Worm (Caenorhabditis elegans): Measurements from ENCODE around the gene H10D18.5.

The H10D18.5 gene

ce11 chrV:3857778-3858177 is 26.3 kb upstream of the H10D18.5 start, which contains the start of gene nhr-188:
Gene nhr-188 (minus strand): TSS chrV:3857861.
- no peak for TF ChIP-seq tbx-7 (tag; optimal IDR thresholded peaks at IDR 0.05)
- no peak for TF ChIP-seq ama-1 (optimal IDR thresholded peaks at IDR 0.05)
- TF ChIP-seq gmeb-2 (tag; optimal IDR thresholded peaks at IDR 0.05), result no peak
- no peak for TF ChIP-seq lin-11 (tag; optimal IDR thresholded peaks at IDR 0.05)
- no peak for TF ChIP-seq C38D4.7 (GFP tag; optimal IDR thresholded peaks at IDR 0.05)
- no peak for TF ChIP-seq K09A11.1 (tag; optimal IDR thresholded peaks at IDR 0.05; ENCODE audit: insufficient read depth)
- TF ChIP-seq fkh-6 (tag; optimal IDR thresholded peaks at IDR 0.05), result no peak
- TF ChIP-seq mec-3 (tag; optimal IDR thresholded peaks at IDR 0.05; ENCODE audit: borderline replicate concordance), result no peak
- TF ChIP-seq ceh-30 (tag; optimal IDR thresholded peaks at IDR 0.05), result no peak
- no peak for TF ChIP-seq ref-2 (tag; optimal IDR thresholded peaks at IDR 0.05)
- TF ChIP-seq pros-1 (tag; optimal IDR thresholded peaks at IDR 0.05), result no peak
- TF ChIP-seq unc-86 (tag; optimal IDR thresholded peaks at IDR 0.05), result no peak
- TF ChIP-seq Y22D7AL.16 (tag; optimal IDR thresholded peaks at IDR 0.05), result no peak
- TF ChIP-seq fax-1 (tag; optimal IDR thresholded peaks at IDR 0.05), result no peak
- TF ChIP-seq ahr-1 (tag; optimal IDR thresholded peaks at IDR 0.05), result no peak
- TF ChIP-seq madf-2 (tag; optimal IDR thresholded peaks at IDR 0.05), result no peak

- TF ChIP-seq ets-4 (tag; optimal IDR thresholded peaks at IDR 0.05) (no peak), ceh-6 (GFP tag; optimal IDR thresholded peaks at IDR 0.05) (no peak), ceh-30 (tag; optimal IDR thresholded peaks at IDR 0.05) (no peak), tbx-2 (tag; optimal IDR thresholded peaks at IDR 0.05) (no peak), hlh-13 (GFP tag; optimal IDR thresholded peaks at IDR 0.05) (no peak), T23F11.4 (GFP tag; optimal IDR thresholded peaks at IDR 0.05) (no peak), ama-1 (optimal IDR thresholded peaks at IDR 0.05) (no peak), elt-2 (tag; optimal IDR thresholded peaks at IDR 0.05) (no peak), madf-2 (tag; optimal IDR thresholded peaks at IDR 0.05) (no peak), ceh-31 (tag; optimal IDR thresholded peaks at IDR 0.05) (no peak), ceh-45 (GFP tag; IDR thresholded peaks at IDR 0.05) (no peak), syd-9 (tag; optimal IDR thresholded peaks at IDR 0.05) (no peak), sox-4 (tag; optimal IDR thresholded peaks at IDR 0.05) (no peak)
Measured at ce11 chrV:3855916-3856315, 24.4 kb upstream of the H10D18.5 start.

- TF ChIP-seq Y22D7AL.16 (tag; optimal IDR thresholded peaks at IDR 0.05) (no peak), ceh-45 (GFP tag; IDR thresholded peaks at IDR 0.05) (no peak), npax-4 (tag; optimal IDR thresholded peaks at IDR 0.05) (no peak), gmeb-2 (tag; optimal IDR thresholded peaks at IDR 0.05) (no peak), fax-1 (tag; optimal IDR thresholded peaks at IDR 0.05) (no peak)
Measured at ce11 chrV:3854847-3855246, 23.3 kb upstream of the H10D18.5 start, which contains the start of gene nhr-186. Gene nhr-186 (minus strand): TSS chrV:3854947.

- TF ChIP-seq nfya-1 (tag; optimal IDR thresholded peaks at IDR 0.05), result no peak
- TF ChIP-seq nhr-11 (tag; optimal IDR thresholded peaks at IDR 0.05), result no peak
- TF ChIP-seq pag-3 (tag; optimal IDR thresholded peaks at IDR 0.05; ENCODE audit: borderline replicate concordance), result no peak
- TF ChIP-seq ztf-16 (tag; optimal IDR thresholded peaks at IDR 0.05), result no peak
- TF ChIP-seq pax-1 (tag; optimal IDR thresholded peaks at IDR 0.05), result no peak
- TF ChIP-seq unc-55 (GFP tag; optimal IDR thresholded peaks at IDR 0.05), result no peak
- TF ChIP-seq nhr-232 (tag; optimal IDR thresholded peaks at IDR 0.05), result no peak
- no peak for TF ChIP-seq pqm-1 (tag; optimal IDR thresholded peaks at IDR 0.05)
- no peak for TF ChIP-seq T23F11.4 (GFP tag; optimal IDR thresholded peaks at IDR 0.05)
- TF ChIP-seq K02D7.2 (tag; optimal IDR thresholded peaks at IDR 0.05), result no peak
- TF ChIP-seq fkh-10 (GFP tag; optimal IDR thresholded peaks at IDR 0.05), result no peak
- no peak for TF ChIP-seq lin-11 (tag; optimal IDR thresholded peaks at IDR 0.05)
- TF ChIP-seq ahr-1 (tag; optimal IDR thresholded peaks at IDR 0.05), result no peak
- no peak for TF ChIP-seq dmd-4 (tag; optimal IDR thresholded peaks at IDR 0.05; ENCODE audit: borderline replicate concordance)
- TF ChIP-seq fkh-6 (tag; optimal IDR thresholded peaks at IDR 0.05), result no peak
- no peak for TF ChIP-seq ref-2 (tag; optimal IDR thresholded peaks at IDR 0.05)
Measured at ce11 chrV:3851760-3852159, 20.2 kb upstream of the H10D18.5 start.

Measured in whole organism, late embryonic.